Worm (Caenorhabditis elegans) whole organism, young adult: ENCODE results near the gene ZK402.1.
A peak's percentile ranks its signal among the peaks of the same experiment; 100 is the strongest.

Source experiments
- B0019.2 ChIP-seq: fragments of 200-800 bp; sonication (Bioruptor generic); conservative IDR thresholded peaks from 2 replicates; pipeline ENCODE4 v1.3.6; 2022; ENCODE audit warnings: missing genetic modification reagents, missing genetic modification characterization, missing compliant biosample characterization
- C17E4.6 ChIP-seq: fragments of 200-800 bp; sonication (Bioruptor generic); IDR thresholded peaks from 2 replicates; pipeline ENCODE4 v1.3.6; 2022; ENCODE audit warnings: missing genetic modification reagents, missing genetic modification characterization, missing compliant biosample characterization
- D2030.7 ChIP-seq: fragments of 200-800 bp; sonication (Bioruptor generic); IDR thresholded peaks from 2 replicates; pipeline ENCODE4 v1.3.6; 2022; ENCODE audit warnings: missing genetic modification reagents, missing genetic modification characterization, missing compliant biosample characterization
- F10E7.11 ChIP-seq: sonication (generic microtip); optimal IDR thresholded peaks from 2 replicates; lab custom pipeline; 2017; ENCODE audit warnings: mild to moderate bottlenecking, missing genetic modification characterization, moderate library complexity, missing compliant biosample characterization
- F49E8.2 ChIP-seq: sonication (generic microtip); optimal IDR thresholded peaks from 3 replicates; lab custom pipeline; 2017; ENCODE audit warnings: missing genetic modification characterization, mild to moderate bottlenecking, missing compliant biosample characterization, antibody characterized with exemption, moderate library complexity; ENCODE audit not compliant: insufficient read depth
- F52B5.7 ChIP-seq: sonication (generic microtip); optimal IDR thresholded peaks from 2 replicates; lab custom pipeline; 2016; ENCODE audit warnings: mild to moderate bottlenecking, missing genetic modification characterization, missing compliant biosample characterization
- F57C9.4 ChIP-seq: sonication (generic microtip); optimal IDR thresholded peaks from 2 replicates; lab custom pipeline; 2017; ENCODE audit warnings: mild to moderate bottlenecking, missing genetic modification characterization, missing compliant biosample characterization
- T26A5.8 ChIP-seq: sonication (generic microtip); optimal IDR thresholded peaks from 2 replicates; lab custom pipeline; 2016; ENCODE audit warnings: missing genetic modification characterization, missing compliant biosample characterization
- Y53F4B.3 ChIP-seq: fragments of 200-800 bp; sonication (Bioruptor generic); IDR thresholded peaks from 2 replicates; pipeline ENCODE4 v1.3.6; 2022; ENCODE audit warnings: missing genetic modification reagents, missing genetic modification characterization, missing compliant biosample characterization
- Y79H2A.3 ChIP-seq: fragments of 200-800 bp; sonication (Bioruptor generic); conservative IDR thresholded peaks from 2 replicates; pipeline ENCODE4 v1.3.6; 2022; ENCODE audit warnings: missing genetic modification reagents, missing genetic modification characterization, missing compliant biosample characterization
- ama-1 ChIP-seq, 3 experiments: fragments of 150-350 bp in 1 of 3; sonication (generic microtip) in 2 of 3; optimal IDR thresholded peaks; 2 replicates each; lab custom pipeline; 2014 to 2018; ENCODE audit warnings: missing biosample characterization in 2 of 3, missing genetic modification characterization in 2 of 3, missing genetic modification reagents in 2 of 3
- aptf-2 ChIP-seq: fragments of 200-800 bp; sonication (Bioruptor generic); conservative IDR thresholded peaks from 2 replicates; pipeline ENCODE4 v1.3.6; 2022; ENCODE audit warnings: missing genetic modification reagents, missing genetic modification characterization, missing compliant biosample characterization
- aptf-3 ChIP-seq: fragments of 200-800 bp; sonication (Bioruptor generic); IDR thresholded peaks from 2 replicates; pipeline ENCODE4 v1.3.6; 2022; ENCODE audit warnings: missing genetic modification characterization, missing compliant biosample characterization
- atf-7 ChIP-seq: sonication (generic microtip); optimal IDR thresholded peaks from 2 replicates; lab custom pipeline; 2017; ENCODE audit warnings: mild to moderate bottlenecking, missing genetic modification characterization, missing compliant biosample characterization
- attf-3 ChIP-seq: fragments of 200-800 bp; sonication (Bioruptor generic); conservative IDR thresholded peaks from 2 replicates; pipeline ENCODE4 v1.3.6; 2022; ENCODE audit warnings: missing genetic modification reagents, missing genetic modification characterization, missing compliant biosample characterization
- bed-1 ChIP-seq: fragments of 200-800 bp; sonication (Bioruptor generic); IDR thresholded peaks from 2 replicates; pipeline ENCODE4 v1.3.6; 2022; ENCODE audit warnings: missing genetic modification reagents, missing genetic modification characterization, missing compliant biosample characterization
- bed-2 ChIP-seq: fragments of 200-800 bp; sonication (Bioruptor generic); IDR thresholded peaks from 2 replicates; pipeline ENCODE4 v1.3.6; 2022; ENCODE audit warnings: missing genetic modification reagents, missing genetic modification characterization, missing compliant biosample characterization
- ccch-3 ChIP-seq: fragments of 200-800 bp; sonication (Bioruptor generic); optimal IDR thresholded peaks from 2 replicates; lab custom pipeline; 2018; ENCODE audit warnings: mild to moderate bottlenecking, missing genetic modification characterization, missing compliant biosample characterization
- ceh-100 ChIP-seq: fragments of 200-800 bp; sonication (Bioruptor generic); IDR thresholded peaks from 2 replicates; pipeline ENCODE4 v1.3.6; 2022; ENCODE audit warnings: missing genetic modification reagents, missing genetic modification characterization, missing compliant biosample characterization
- ceh-27 ChIP-seq: fragments of 200-800 bp; sonication (Bioruptor generic); optimal IDR thresholded peaks from 2 replicates; lab custom pipeline; 2018; ENCODE audit warnings: mild to moderate bottlenecking, missing genetic modification characterization, moderate library complexity, missing compliant biosample characterization
- ceh-40 ChIP-seq: fragments of 200-800 bp; sonication (Bioruptor generic); IDR thresholded peaks from 2 replicates; pipeline ENCODE4 v1.3.6; 2022; ENCODE audit warnings: missing genetic modification characterization, missing compliant biosample characterization
- ceh-91 ChIP-seq: fragments of 200-800 bp; sonication (Bioruptor generic); IDR thresholded peaks from 2 replicates; pipeline ENCODE4 v1.3.6; 2022; ENCODE audit warnings: missing genetic modification reagents, missing genetic modification characterization, missing compliant biosample characterization
- dpff-1 ChIP-seq: sonication (generic microtip); optimal IDR thresholded peaks from 2 replicates; lab custom pipeline; 2017; ENCODE audit warnings: mild to moderate bottlenecking, missing genetic modification characterization, missing compliant biosample characterization
- egl-18 ChIP-seq: fragments of 200-800 bp; sonication (Bioruptor generic); IDR thresholded peaks from 2 replicates; pipeline ENCODE4 v1.3.6; 2022; ENCODE audit warnings: missing genetic modification reagents, missing genetic modification characterization, missing compliant biosample characterization
- egl-44 ChIP-seq: fragments of 200-800 bp; sonication (Bioruptor generic); IDR thresholded peaks from 2 replicates; pipeline ENCODE4 v1.3.6; 2022; ENCODE audit warnings: missing genetic modification reagents, missing genetic modification characterization, missing compliant biosample characterization
- ets-4 ChIP-seq: fragments of 200-800 bp; sonication (Bioruptor generic); optimal IDR thresholded peaks from 2 replicates; lab custom pipeline; 2018; ENCODE audit warnings: mild to moderate bottlenecking, missing genetic modification characterization, missing compliant biosample characterization
- fkh-3 ChIP-seq: sonication (generic microtip); optimal IDR thresholded peaks from 2 replicates; lab custom pipeline; 2016; ENCODE audit warnings: mild to moderate bottlenecking, missing genetic modification characterization, missing compliant biosample characterization
- him-1 ChIP-seq: sonication (generic microtip); optimal IDR thresholded peaks from 2 replicates; lab custom pipeline; 2016; ENCODE audit warnings: missing genotype, missing genetic modification reagents, missing genetic modification characterization, missing compliant biosample characterization
- hmg-1.2 ChIP-seq: fragments of 200-800 bp; sonication (Bioruptor generic); IDR thresholded peaks from 2 replicates; pipeline ENCODE4 v1.3.6; 2022; ENCODE audit warnings: missing genetic modification reagents, missing genetic modification characterization, missing compliant biosample characterization
- hmg-20 ChIP-seq: fragments of 200-800 bp; sonication (Bioruptor generic); IDR thresholded peaks from 2 replicates; pipeline ENCODE4 v1.3.6; 2022; ENCODE audit warnings: missing genetic modification reagents, missing genetic modification characterization, missing compliant biosample characterization
- hrde-1 ChIP-seq: sonication (generic microtip); optimal IDR thresholded peaks from 2 replicates; lab custom pipeline; 2016; ENCODE audit warnings: missing genetic modification characterization, mild to moderate bottlenecking, missing compliant biosample characterization, moderate library complexity, missing genotype, missing genetic modification reagents, borderline replicate concordance
- let-526 ChIP-seq: fragments of 200-800 bp; sonication (Bioruptor generic); IDR thresholded peaks from 2 replicates; pipeline ENCODE4 v1.3.6; 2022; ENCODE audit warnings: missing genetic modification reagents, missing genetic modification characterization, missing compliant biosample characterization
- lin-54 ChIP-seq: fragments of 200-800 bp; sonication (Bioruptor generic); optimal IDR thresholded peaks from 2 replicates; lab custom pipeline; 2018; ENCODE audit warnings: mild to moderate bottlenecking, missing genetic modification characterization, missing compliant biosample characterization
- lsl-1 ChIP-seq: fragments of 200-800 bp; sonication (Bioruptor generic); optimal IDR thresholded peaks from 2 replicates; lab custom pipeline; 2018; ENCODE audit warnings: mild to moderate bottlenecking, missing genetic modification characterization, moderate library complexity, missing compliant biosample characterization
- lsy-27 ChIP-seq: sonication (generic microtip); optimal IDR thresholded peaks from 2 replicates; lab custom pipeline; 2017; ENCODE audit warnings: missing genetic modification characterization, mild to moderate bottlenecking, missing compliant biosample characterization, antibody characterized with exemption, missing genotype, borderline replicate concordance; ENCODE audit not compliant: insufficient read depth
- madf-10 ChIP-seq: sonication (generic microtip); optimal IDR thresholded peaks from 2 replicates; lab custom pipeline; 2016; ENCODE audit warnings: mild to moderate bottlenecking, missing genetic modification characterization, missing compliant biosample characterization
- madf-3 ChIP-seq: fragments of 200-800 bp; sonication (Bioruptor generic); IDR thresholded peaks from 2 replicates; pipeline ENCODE4 v1.3.6; 2022; ENCODE audit warnings: missing genetic modification reagents, missing genetic modification characterization, missing compliant biosample characterization
- mel-28 ChIP-seq: sonication (generic microtip); optimal IDR thresholded peaks from 2 replicates; lab custom pipeline; 2016; ENCODE audit warnings: borderline replicate concordance, mild to moderate bottlenecking, missing genetic modification characterization, missing compliant biosample characterization
- mxl-1 ChIP-seq: sonication (generic microtip); optimal IDR thresholded peaks from 2 replicates; lab custom pipeline; 2016; ENCODE audit warnings: missing genetic modification characterization, missing compliant biosample characterization
- nfya-2 ChIP-seq: fragments of 200-800 bp; sonication (Bioruptor generic); IDR thresholded peaks from 2 replicates; pipeline ENCODE4 v1.3.6; 2022; ENCODE audit warnings: missing genetic modification reagents, missing genetic modification characterization, missing compliant biosample characterization
- nhr-120 ChIP-seq: fragments of 200-800 bp; sonication (Bioruptor generic); IDR thresholded peaks from 2 replicates; pipeline ENCODE4 v1.3.6; 2022; ENCODE audit warnings: missing genetic modification characterization, missing compliant biosample characterization
- pbrm-1 ChIP-seq: fragments of 200-800 bp; sonication (Bioruptor generic); IDR thresholded peaks from 2 replicates; pipeline ENCODE4 v1.3.6; 2022; ENCODE audit warnings: missing genetic modification reagents, missing genetic modification characterization, missing compliant biosample characterization
- rec-8 ChIP-seq, 2 experiments: sonication (generic microtip); optimal IDR thresholded peaks; 2 replicates each; lab custom pipeline; 2016; ENCODE audit warnings: mild to moderate bottlenecking in 2 of 2, missing genetic modification characterization in 2 of 2, missing genetic modification reagents in 2 of 2, missing genotype in 2 of 2, missing biosample characterization in 1 of 2, missing compliant biosample characterization in 1 of 2, moderate library complexity in 1 of 2
- tbp1 ChIP-seq: fragments of 200-800 bp; sonication (Bioruptor generic); optimal IDR thresholded peaks from 2 replicates; lab custom pipeline; 2018; ENCODE audit warnings: mild to moderate bottlenecking, missing genetic modification characterization, missing compliant biosample characterization
- tbx-9 ChIP-seq: sonication (generic microtip); optimal IDR thresholded peaks from 2 replicates; lab custom pipeline; 2016; ENCODE audit warnings: borderline replicate concordance, missing genetic modification characterization, inconsistent platforms, missing compliant biosample characterization
- xnd-1 ChIP-seq: sonication (generic microtip); optimal IDR thresholded peaks from 2 replicates; lab custom pipeline; 2016; ENCODE audit warnings: missing genotype, missing genetic modification reagents, missing genetic modification characterization, missing compliant biosample characterization
- ztf-18 ChIP-seq: sonication (generic microtip); optimal IDR thresholded peaks from 2 replicates; lab custom pipeline; 2016; ENCODE audit warnings: missing genotype, mild to moderate bottlenecking, missing genetic modification characterization, missing compliant biosample characterization
- ztf-3 ChIP-seq: fragments of 200-800 bp; sonication (Bioruptor generic); optimal IDR thresholded peaks from 2 replicates; lab custom pipeline; 2018; ENCODE audit warnings: mild to moderate bottlenecking, missing genetic modification characterization, missing compliant biosample characterization

The ZK402.1 gene

ce11 chrX:1379391-1379790 is 24.7 kb upstream of the ZK402.1 start:
- peak; percentile 61 for TF ChIP-seq D2030.7 (GFP tag; lab: Robert Waterston, UW)
- peak; percentile 91 for TF ChIP-seq tbp1
- no peak for TF ChIP-seq bed-2 (GFP tag; lab: Robert Waterston, UW)
- peak; percentile 90 for TF ChIP-seq egl-44 (GFP tag; lab: Robert Waterston, UW)
- peak; percentile 78 for TF ChIP-seq ceh-27 (GFP tag; lab: Kevin White, UChicago)
- peak; percentile 50 for TF ChIP-seq fkh-3 (tag; lab: Kevin White, UChicago)
- TF ChIP-seq mel-28 (tag; lab: Kevin White, UChicago): no peak
- no peak for TF ChIP-seq dpff-1
- no peak for TF ChIP-seq nfya-2
- peak; percentile 64 for TF ChIP-seq lin-54 (GFP tag; lab: Kevin White, UChicago)
- TF ChIP-seq tbx-9: no peak
- peak; percentile 76 for TF ChIP-seq madf-10
- TF ChIP-seq lsy-27 (tag; lab: Kevin White, UChicago): no peak
- TF ChIP-seq pbrm-1: peak; percentile 71
- no peak for TF ChIP-seq aptf-3 (GFP tag; lab: Robert Waterston, UW)
- TF ChIP-seq lsl-1: peak; percentile 2
- 0 out of 2 replicates have a peak, but pooled peaks have one; percentile 34 for TF ChIP-seq C17E4.6 (GFP tag; lab: Robert Waterston, UW)
- no peak for TF ChIP-seq Y79H2A.3 (GFP tag; lab: Robert Waterston, UW)
- no peak for TF ChIP-seq ztf-3 (GFP tag; lab: Kevin White, UChicago)
- TF ChIP-seq ceh-91: no peak
- peak; percentile 8 for TF ChIP-seq T26A5.8
- no peak for TF ChIP-seq xnd-1
- peak; percentile 71 for TF ChIP-seq F10E7.11 (tag; lab: Kevin White, UChicago)
- TF ChIP-seq ets-4 (GFP tag; lab: Kevin White, UChicago): peak; percentile 85
- no peak for TF ChIP-seq F57C9.4 (tag; lab: Kevin White, UChicago)
- 0 out of 2 replicates have a peak, but pooled peaks have one; percentile 51 for TF ChIP-seq ceh-40 (GFP tag; lab: Robert Waterston, UW)
- TF ChIP-seq let-526 (GFP tag; lab: Robert Waterston, UW): no peak
- TF ChIP-seq madf-3 (GFP tag; lab: Robert Waterston, UW): no peak
- no peak for TF ChIP-seq F49E8.2 (tag; lab: Kevin White, UChicago)
- 0 out of 2 replicates have a peak, but pooled peaks have one; percentile 57 for TF ChIP-seq bed-1 (GFP tag; lab: Robert Waterston, UW)
- peak; percentile 43 for TF ChIP-seq hrde-1 (tag; lab: Kevin White, UChicago)
- TF ChIP-seq ztf-18 (tag; lab: Kevin White, UChicago): peak; percentile 61
- no peak for TF ChIP-seq aptf-2 (GFP tag; lab: Robert Waterston, UW)
- TF ChIP-seq egl-18 (GFP tag; lab: Robert Waterston, UW): peak; percentile 79; the same call in 1 of the 2 replicates
- no peak for TF ChIP-seq attf-3 (GFP tag; lab: Robert Waterston, UW)
- peak; percentile 46; the same call in 1 of the 2 replicates for TF ChIP-seq ceh-100 (GFP tag; lab: Robert Waterston, UW)
- peak; percentile 70 for TF ChIP-seq F52B5.7 (tag; lab: Kevin White, UChicago)
- TF ChIP-seq him-1 (tag; lab: Kevin White, UChicago): peak; percentile 68
- TF ChIP-seq ccch-3 (GFP tag; lab: Kevin White, UChicago): no peak
- TF ChIP-seq nhr-120 (GFP tag; lab: Robert Waterston, UW): peak; percentile 79; the same call in 1 of the 2 replicates
- TF ChIP-seq mxl-1: peak; percentile 67
- TF ChIP-seq Y53F4B.3 (GFP tag; lab: Robert Waterston, UW): no peak
- TF ChIP-seq atf-7: peak; percentile 75
- no peak; the same call in 1 of the 2 replicates for TF ChIP-seq B0019.2 (GFP tag; lab: Robert Waterston, UW)
- 0 out of 2 replicates have a peak, but pooled peaks have one; percentile 65 for TF ChIP-seq hmg-20
- TF ChIP-seq rec-8 (tag; optimal IDR thresholded peaks at IDR 0.05; lab: Kevin White, UChicago): peak; percentile 38 to 73
- TF ChIP-seq ama-1 (optimal IDR thresholded peaks at IDR 0.05; lab: Kevin White, UChicago): no peak
- no peak for TF ChIP-seq ama-1 (GFP tag; optimal IDR thresholded peaks at IDR 0.05; lab: Kevin White, UChicago)
- TF ChIP-seq hmg-1.2 (GFP tag; lab: Robert Waterston, UW): peak; percentile 79
